Worm (Caenorhabditis elegans) whole organism, early embryonic: ENCODE data around the gene prmn-1.
"Not testable (repeated sequence)": the region's sequence is repeated elsewhere in the genome, so short reads cannot be mapped to it uniquely, and the experiment has no call there.

Source experiments
- B0310.2 ChIP-seq: sonication (generic microtip); optimal IDR thresholded peaks from 2 replicates; lab custom pipeline; 2016; ENCODE audit warnings: mild to moderate bottlenecking, missing genetic modification characterization, missing compliant biosample characterization
- F13C5.2 ChIP-seq: sonication (generic microtip); optimal IDR thresholded peaks from 2 replicates; lab custom pipeline; 2017; ENCODE audit warnings: mild to moderate bottlenecking, missing genetic modification characterization, inconsistent platforms, missing compliant biosample characterization
- aly-1 ChIP-seq: sonication (generic microtip); optimal IDR thresholded peaks from 2 replicates; lab custom pipeline; 2016; ENCODE audit warnings: missing genetic modification characterization, missing compliant biosample characterization
- ama-1 ChIP-seq: fragments of 150-350 bp; optimal IDR thresholded peaks from 2 replicates; lab custom pipeline; 2014
- ceh-13 ChIP-seq: fragments of 200-800 bp; sonication (Bioruptor generic); optimal IDR thresholded peaks from 2 replicates; lab custom pipeline; 2018; ENCODE audit warnings: mild to moderate bottlenecking, missing genetic modification characterization, missing compliant biosample characterization
- ceh-36 ChIP-seq: sonication (generic microtip); optimal IDR thresholded peaks from 2 replicates; lab custom pipeline; 2016; ENCODE audit warnings: missing genetic modification characterization, inconsistent platforms, missing compliant biosample characterization
- ets-7 ChIP-seq: sonication (generic microtip); optimal IDR thresholded peaks from 2 replicates; lab custom pipeline; 2016; ENCODE audit warnings: missing genotype, missing genetic modification characterization, missing compliant biosample characterization
- flt-1 ChIP-seq: fragments of 200-800 bp; sonication (Bioruptor generic); IDR thresholded peaks from 2 replicates; pipeline ENCODE4 v1.3.6; 2022; ENCODE audit warnings: missing genetic modification characterization, missing compliant biosample characterization
- hmbx-1 ChIP-seq: sonication (generic microtip); optimal IDR thresholded peaks from 2 replicates; lab custom pipeline; 2016; ENCODE audit warnings: mild to moderate bottlenecking, missing genetic modification characterization, missing compliant biosample characterization
- hmg-4 ChIP-seq: fragments of 200-800 bp; sonication (Bioruptor generic); optimal IDR thresholded peaks from 2 replicates; lab custom pipeline; 2018; ENCODE audit warnings: mild to moderate bottlenecking, missing genetic modification characterization, missing compliant biosample characterization
- hnd-1 ChIP-seq: sonication (generic microtip); optimal IDR thresholded peaks from 2 replicates; lab custom pipeline; 2016; ENCODE audit warnings: missing genetic modification characterization, missing compliant biosample characterization
- pes-1 ChIP-seq: fragments of 200-800 bp; sonication (Bioruptor generic); IDR thresholded peaks from 2 replicates; pipeline ENCODE4 v1.3.6; 2022; ENCODE audit warnings: missing genetic modification reagents, missing genetic modification characterization, missing compliant biosample characterization
- scrt-1 ChIP-seq: fragments of 200-800 bp; sonication (Bioruptor generic); IDR thresholded peaks from 2 replicates; pipeline ENCODE4 v1.3.6; 2022; ENCODE audit warnings: missing genetic modification characterization, missing compliant biosample characterization
- sea-1 ChIP-seq: fragments of 200-800 bp; sonication (Bioruptor generic); conservative IDR thresholded peaks from 2 replicates; pipeline ENCODE4 v1.3.6; 2022; ENCODE audit warnings: missing genetic modification characterization, missing compliant biosample characterization
- tbx-11 ChIP-seq: fragments of 200-800 bp; sonication (Bioruptor generic); IDR thresholded peaks from 2 replicates; pipeline ENCODE4 v1.3.6; 2022; ENCODE audit warnings: missing genetic modification characterization, missing compliant biosample characterization
- tbx-37 ChIP-seq: fragments of 200-800 bp; sonication (Bioruptor generic); conservative IDR thresholded peaks from 2 replicates; pipeline ENCODE4 v1.3.6; 2022; ENCODE audit warnings: missing genetic modification reagents, missing genetic modification characterization, missing compliant biosample characterization
- tra-4 ChIP-seq: sonication (generic microtip); optimal IDR thresholded peaks from 2 replicates; lab custom pipeline; 2017; ENCODE audit warnings: missing genetic modification characterization, missing compliant biosample characterization

The prmn-1 gene

DNA sequence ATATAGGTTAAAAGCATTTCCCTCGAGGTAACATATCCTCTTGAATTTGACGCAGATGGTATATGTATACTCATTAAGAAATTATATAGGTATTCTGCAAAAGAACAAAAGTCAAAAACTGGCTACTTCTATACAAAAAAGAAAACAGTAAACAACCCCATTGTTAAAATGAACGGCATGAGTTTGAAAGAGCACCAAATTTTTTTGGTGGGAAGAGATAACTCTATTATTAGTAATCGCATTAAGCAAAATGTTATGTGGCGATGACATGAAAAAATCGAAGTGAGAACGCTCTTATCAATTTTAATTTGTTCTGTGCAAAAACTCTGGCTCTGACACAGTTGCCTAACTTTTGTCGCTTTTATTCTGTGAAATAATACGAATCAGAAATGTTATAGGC, 33.8 kb downstream of the prmn-1 start, which contains the start of gene F46C3.2:
F46C3.2 (minus strand) TSS at position 101 of the 400 bp plus-strand sequence.
- TF ChIP-seq scrt-1 (GFP tag; lab: Robert Waterston, UW) (no peak), hmbx-1 (tag; lab: Kevin White, UChicago) (no peak)

DNA sequence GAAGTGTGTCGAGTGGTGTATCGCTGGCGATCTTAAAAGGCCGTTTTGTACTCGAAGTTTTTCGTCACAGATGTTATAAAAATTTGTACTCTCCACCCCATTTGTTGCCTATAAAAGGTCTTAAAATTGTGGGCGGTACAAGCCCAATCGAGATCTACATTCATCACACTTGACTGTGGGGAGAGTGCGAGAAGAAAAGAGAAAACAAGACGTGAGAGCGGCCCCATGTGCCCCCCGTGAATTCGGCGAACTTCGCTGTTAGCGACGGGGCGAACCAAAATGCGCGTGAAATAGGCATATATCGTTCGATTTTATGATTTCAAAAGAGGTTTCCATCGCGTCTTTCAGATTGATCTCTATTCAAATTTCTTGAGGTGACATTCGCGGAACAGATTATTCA, 35.1 kb downstream of the prmn-1 start, which contains the start of gene F46C3.6:
F46C3.6 (minus strand) TSS at position 87 of the 400 bp plus-strand sequence.
- no peak for TF ChIP-seq scrt-1 (GFP tag; lab: Robert Waterston, UW)
- no peak for TF ChIP-seq ceh-13

DNA sequence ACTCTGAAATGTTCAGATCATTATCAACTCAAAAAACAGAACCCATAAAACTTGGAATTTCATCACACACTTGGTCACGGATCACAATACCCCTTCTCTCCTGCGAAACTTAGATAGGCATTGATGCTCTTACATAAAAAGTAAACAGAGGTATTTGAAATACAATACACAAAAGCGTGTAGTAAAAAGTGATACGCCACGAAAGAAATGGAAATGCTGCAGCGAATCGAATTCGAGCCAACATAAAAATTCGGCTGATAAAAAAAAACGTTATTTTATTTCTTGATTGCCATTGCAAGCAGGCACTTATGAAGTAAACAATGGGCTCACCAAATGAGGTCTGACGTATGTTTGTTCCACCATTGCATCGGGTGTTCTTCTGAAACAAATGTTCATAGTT, 41.8 kb downstream of the prmn-1 start:
- TF ChIP-seq ceh-13 (no peak), hmbx-1 (tag; lab: Kevin White, UChicago) (no peak), F13C5.2 (tag; lab: Kevin White, UChicago) (no peak), tbx-37 (no peak), ama-1 (lab: Kevin White, UChicago) (no peak), ceh-36 (tag; lab: Kevin White, UChicago) (no peak), tra-4 (tag; lab: Kevin White, UChicago) (no peak), aly-1 (tag; lab: Kevin White, UChicago) (no peak), hmg-4 (GFP tag; lab: Kevin White, UChicago) (no peak), ets-7 (tag; lab: Kevin White, UChicago) (no peak), pes-1 (GFP tag; lab: Robert Waterston, UW) (no peak), tbx-11 (GFP tag; lab: Robert Waterston, UW) (no peak), hnd-1 (tag; lab: Kevin White, UChicago) (no peak), B0310.2 (no peak), scrt-1 (GFP tag; lab: Robert Waterston, UW) (no peak), sea-1 (GFP tag; lab: Robert Waterston, UW) (no peak), flt-1 (no peak)

DNA sequence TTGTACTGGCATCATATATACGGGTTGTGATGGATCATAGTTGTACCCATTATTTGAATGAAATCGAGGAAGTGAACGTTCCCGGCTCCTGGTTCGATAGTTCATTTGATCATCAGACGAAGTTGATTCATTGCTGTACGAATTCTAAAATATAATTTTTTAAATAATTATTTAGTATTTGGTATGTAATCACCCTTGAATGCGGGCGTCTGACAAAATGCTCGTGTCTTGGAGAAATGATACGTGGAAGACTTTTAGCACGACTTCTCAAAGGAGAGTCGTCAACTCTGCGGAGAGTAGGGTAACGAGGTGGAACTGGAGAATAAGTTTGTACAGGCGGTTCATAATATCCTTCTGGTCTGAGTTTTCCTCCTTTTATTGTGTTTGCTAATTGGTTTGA, 42.7 kb downstream of the prmn-1 start:
- no peak for TF ChIP-seq B0310.2
- TF ChIP-seq pes-1 (GFP tag; lab: Robert Waterston, UW) = no peak
- TF ChIP-seq scrt-1 (GFP tag; lab: Robert Waterston, UW) = no peak
- TF ChIP-seq ets-7 (tag; lab: Kevin White, UChicago) = no peak
- TF ChIP-seq ceh-36 (tag; lab: Kevin White, UChicago) = no peak
- TF ChIP-seq ama-1 (lab: Kevin White, UChicago) = no peak
- no peak for TF ChIP-seq tbx-37
- no peak for TF ChIP-seq sea-1 (GFP tag; lab: Robert Waterston, UW)
- TF ChIP-seq hnd-1 (tag; lab: Kevin White, UChicago) = no peak
- no peak for TF ChIP-seq hmg-4 (GFP tag; lab: Kevin White, UChicago)

DNA sequence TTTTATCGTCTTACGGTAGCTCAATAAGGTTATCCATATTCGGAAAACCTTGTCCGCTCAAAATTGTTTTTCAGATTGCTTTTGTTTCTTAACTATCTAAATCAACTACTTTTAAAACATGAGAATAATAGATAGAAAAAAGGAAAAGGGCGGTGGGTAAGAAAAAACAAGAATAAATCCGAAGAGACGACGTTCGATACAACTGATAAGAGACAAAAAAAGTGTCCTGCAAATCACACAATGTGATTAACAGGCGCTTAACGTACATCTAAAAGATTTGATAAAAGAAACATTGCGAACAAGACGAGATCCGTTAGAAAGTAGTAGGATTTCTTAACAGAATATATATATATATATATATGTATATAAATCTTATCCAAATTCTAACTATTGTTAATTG, 48.6 kb downstream of the prmn-1 start, which contains the start of gene hum-4:
hum-4 (minus strand) TSS at position 101 of the 400 bp plus-strand sequence.
- TF ChIP-seq scrt-1 (GFP tag; lab: Robert Waterston, UW) (no peak), ets-7 (tag; lab: Kevin White, UChicago) (no peak), hmg-4 (GFP tag; lab: Kevin White, UChicago) (no peak), ama-1 (lab: Kevin White, UChicago) (no peak), sea-1 (GFP tag; lab: Robert Waterston, UW) (no peak), tra-4 (tag; lab: Kevin White, UChicago) (no peak), tbx-37 (no peak), hmbx-1 (tag; lab: Kevin White, UChicago) (no peak)

DNA sequence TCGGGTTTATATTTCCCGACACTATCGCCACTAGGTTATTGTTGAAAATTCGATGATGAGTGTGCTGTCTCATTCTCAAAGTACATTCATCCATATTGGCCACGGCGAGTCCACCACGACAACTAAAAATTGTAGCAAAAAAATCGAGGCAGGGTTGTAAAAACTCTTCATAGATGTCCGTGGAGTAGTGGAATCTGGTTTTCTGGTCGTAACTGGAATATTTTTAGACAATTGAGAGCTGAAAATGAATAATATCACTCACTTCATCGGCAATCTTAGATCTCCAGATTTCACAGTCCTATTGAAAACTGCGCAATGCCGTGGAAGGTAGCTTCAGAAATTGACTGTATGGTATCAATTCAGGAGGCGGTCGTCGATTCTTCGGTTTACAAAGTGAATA, 50.6 kb downstream of the prmn-1 start:
- TF ChIP-seq B0310.2 (no peak), ama-1 (lab: Kevin White, UChicago) (no peak), scrt-1 (GFP tag; lab: Robert Waterston, UW) (no peak), F13C5.2 (tag; lab: Kevin White, UChicago) (no peak), flt-1 (no peak), hmg-4 (GFP tag; lab: Kevin White, UChicago) (no peak), aly-1 (tag; lab: Kevin White, UChicago) (no peak), pes-1 (GFP tag; lab: Robert Waterston, UW) (no peak), hnd-1 (tag; lab: Kevin White, UChicago) (no peak)

DNA sequence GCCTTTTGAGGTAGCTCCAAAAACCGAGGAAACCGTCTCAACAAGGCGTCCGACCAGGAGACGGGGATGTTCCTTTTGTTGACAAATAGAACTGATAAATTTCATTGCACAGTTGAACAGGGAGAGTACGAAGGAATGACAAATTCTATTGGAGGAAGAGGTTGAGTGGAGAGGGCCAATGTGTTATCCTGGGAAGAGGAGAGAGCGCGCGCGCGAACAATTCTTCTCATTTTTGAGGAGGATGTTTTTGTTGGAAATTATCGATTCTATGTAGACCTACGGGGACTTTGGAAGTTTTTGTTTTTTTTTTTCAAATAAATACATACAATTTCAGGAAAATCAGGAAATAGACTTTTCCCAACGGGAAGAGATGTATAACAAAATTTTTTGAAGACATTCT, 52.8 kb downstream of the prmn-1 start:
- TF ChIP-seq tbx-11 (GFP tag; lab: Robert Waterston, UW) (no peak), ceh-13 (no peak), scrt-1 (GFP tag; lab: Robert Waterston, UW) (no peak), ets-7 (tag; lab: Kevin White, UChicago) (no peak)

DNA sequence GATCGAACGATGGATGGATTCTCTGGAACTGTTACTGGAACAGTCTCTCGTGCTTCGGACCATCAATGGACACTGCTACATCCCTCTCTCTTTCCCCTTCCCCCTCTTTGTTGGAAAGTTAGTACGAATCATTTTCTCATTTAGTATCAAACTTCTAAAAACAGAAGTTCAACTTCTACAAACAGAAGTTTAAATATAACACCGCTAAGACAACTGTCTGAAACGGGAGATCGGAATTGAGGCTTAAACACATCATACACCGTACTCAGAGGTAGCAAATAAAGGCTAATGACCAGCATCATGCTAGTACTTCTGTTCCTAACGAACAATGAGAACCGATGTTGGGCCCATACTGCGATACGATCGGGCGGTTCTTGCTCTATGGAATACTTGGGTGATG, 54.9 kb downstream of the prmn-1 start, which contains the start of gene F46C3.7:
F46C3.7 (plus strand) TSS at position 301 of the 400 bp plus-strand sequence.
- TF ChIP-seq sea-1 (GFP tag; lab: Robert Waterston, UW); tra-4 (tag; lab: Kevin White, UChicago); scrt-1 (GFP tag; lab: Robert Waterston, UW): not testable (repeated sequence)
